Fruit fly (Drosophila melanogaster) whole organism, larva: Measurements from ENCODE around the gene CG9302.
A peak's percentile ranks its signal among the peaks of the same experiment; 100 is the strongest.

Experiments
- noc ChIP-seq: fragments of 200-800 bp; sonication (Bioruptor generic); optimal IDR thresholded peaks from 3 replicates; lab custom pipeline; 2019; ENCODE audit warnings: missing biosample characterization, mild to moderate bottlenecking, missing genetic modification characterization, moderate library complexity

CG9302 gene

DNA sequence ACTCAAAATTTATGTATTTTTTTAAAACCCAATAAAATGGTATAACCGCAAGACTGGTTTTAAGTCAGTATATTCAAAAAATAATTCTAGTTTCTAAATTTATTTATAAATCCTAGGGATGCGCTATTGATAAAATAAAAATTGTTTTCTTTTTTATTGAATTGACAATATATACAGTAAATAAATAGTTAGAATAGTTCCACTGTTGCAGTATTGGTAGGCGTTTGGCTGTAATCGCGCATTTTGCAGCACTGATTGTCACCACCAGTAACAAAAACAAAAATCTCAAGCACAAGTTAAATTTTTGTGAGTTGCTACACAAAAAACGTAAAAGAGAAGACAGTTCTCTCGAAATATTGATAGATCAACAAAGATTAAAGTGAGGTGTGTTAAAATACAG is 9.4 kb downstream of the CG9302 start, which contains the start of gene CG31855:
CG31855 (plus strand) TSS at position 265 of the 400 bp plus-strand sequence.
- peak; percentile 80 for TF ChIP-seq noc (tag; lab: Kevin White, UChicago)

- TF ChIP-seq noc (tag; lab: Kevin White, UChicago): no peak
Observed at dm6 chr2L:13367378-13367777, 11.0 kb downstream of the CG9302 start, which contains the start of gene Tap42. Tap42 (plus strand) TSS chr2L:13367617.

DNA sequence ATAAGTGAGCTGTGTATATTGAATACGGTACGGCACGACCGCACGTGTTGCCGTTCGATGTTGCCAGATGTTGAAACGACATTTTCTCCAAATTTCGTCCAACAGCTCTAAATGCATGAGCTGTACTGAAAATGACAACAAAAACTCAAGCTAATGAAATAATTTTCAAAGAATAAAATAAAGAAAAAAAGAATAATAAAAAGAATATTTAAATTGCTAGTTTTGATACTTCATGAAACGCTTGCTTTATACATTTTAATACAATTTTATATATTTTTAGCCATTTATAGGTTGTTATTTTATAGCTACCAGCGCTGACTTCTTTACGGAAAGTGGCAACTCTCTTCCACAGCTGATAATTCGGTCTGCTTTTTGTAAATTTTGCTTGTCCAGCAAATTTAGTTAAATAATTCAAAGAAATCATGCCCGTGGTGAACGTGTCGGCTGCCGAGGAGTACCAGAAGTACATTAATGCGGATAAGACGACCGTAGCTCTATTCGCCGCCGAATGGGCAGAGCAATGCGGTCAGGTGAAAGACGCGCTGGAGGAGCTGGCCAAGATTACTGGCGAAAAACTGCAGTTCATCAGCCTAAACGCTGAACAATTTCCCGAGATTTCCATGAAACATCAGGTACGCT is 12.1 kb downstream of the CG9302 start, which contains the start of the genes Nnp-1 and Grx3:
Nnp-1 (minus strand) TSS at position 81 of the 639 bp plus-strand sequence.
Grx3 (plus strand) TSS at position 339 of the 639 bp plus-strand sequence.
- no peak for TF ChIP-seq noc (tag; lab: Kevin White, UChicago)

DNA sequence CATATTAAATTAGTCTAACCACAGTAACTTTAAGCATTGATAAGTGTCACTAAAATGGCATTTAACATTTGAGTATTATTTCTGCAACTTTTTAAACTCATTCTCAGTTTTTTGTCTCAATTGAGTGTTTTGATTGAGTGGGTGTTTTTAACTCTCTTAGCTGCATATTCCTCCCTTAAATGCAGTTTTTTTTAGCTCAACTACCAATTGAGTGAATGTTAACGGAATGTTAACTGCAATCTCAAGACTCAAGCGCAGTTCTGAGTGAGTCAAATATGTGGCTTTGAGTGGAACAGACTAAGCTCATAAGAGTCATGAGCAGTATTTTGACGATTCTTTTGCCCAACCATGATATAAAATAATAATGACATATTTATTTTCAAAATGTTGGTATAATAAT is 15.4 kb downstream of the CG9302 start:
- no peak for TF ChIP-seq noc (tag; lab: Kevin White, UChicago)

DNA sequence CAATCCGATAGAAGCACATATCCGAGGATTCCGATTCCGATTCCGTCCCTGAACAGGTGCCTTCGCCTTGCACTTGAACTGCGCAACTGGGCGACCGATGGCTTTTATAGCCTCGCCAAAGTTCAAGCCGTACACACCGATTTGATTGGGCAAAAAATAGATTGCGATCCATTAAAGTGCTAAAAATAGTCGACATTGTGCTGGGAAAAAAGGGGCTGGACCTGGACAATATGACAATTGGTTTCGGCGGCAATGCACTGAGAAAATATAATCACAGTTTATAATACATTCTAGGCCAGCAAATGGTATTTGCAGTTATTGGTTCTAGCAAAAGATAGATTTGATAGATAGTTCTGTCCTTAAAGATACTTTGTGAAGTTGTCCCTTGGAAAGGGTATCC is 16.9 kb downstream of the CG9302 start, which contains the start of gene CG9377:
CG9377 (minus strand) TSS at position 101 of the 400 bp plus-strand sequence.
- no peak for TF ChIP-seq noc (tag; lab: Kevin White, UChicago)

DNA sequence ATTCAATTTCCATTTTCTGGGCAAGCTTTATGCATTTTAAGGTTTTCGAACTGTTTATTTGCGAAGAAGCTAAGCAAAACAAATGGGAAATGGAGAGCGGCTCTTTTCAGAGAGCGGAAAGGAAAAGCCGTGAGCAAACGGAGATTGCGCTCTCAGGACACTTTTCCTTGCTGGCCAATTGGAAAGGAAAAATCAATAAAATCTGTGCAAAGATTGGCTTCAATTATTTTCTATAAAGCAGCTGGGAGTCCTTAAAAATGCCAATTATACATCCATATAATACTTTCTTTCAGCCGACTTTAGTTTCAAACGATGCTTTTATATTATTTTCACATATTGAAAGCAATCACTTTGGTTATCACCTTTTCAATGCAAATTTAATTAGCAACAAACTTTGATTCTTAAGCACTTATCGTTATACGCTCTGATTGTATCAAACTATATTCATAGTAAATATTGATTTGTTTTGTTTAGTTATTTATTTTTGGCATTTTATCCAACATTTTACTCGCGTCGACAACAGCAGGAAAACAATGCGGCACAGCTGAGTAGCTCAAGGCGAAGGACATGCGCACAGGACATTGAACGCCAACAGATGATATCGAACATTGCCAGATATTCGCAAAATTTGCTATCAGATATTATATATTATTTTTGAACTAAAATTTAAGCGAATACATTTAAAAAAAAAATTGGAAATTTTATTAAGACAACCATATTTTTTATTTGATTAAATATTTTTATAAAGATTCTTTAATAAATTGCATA is 23.6 kb downstream of the CG9302 start, which contains the start of gene CG9395:
CG9395 (minus strand) TSS at position 494 of the 768 bp plus-strand sequence.
- TF ChIP-seq noc (tag; lab: Kevin White, UChicago): no peak

DNA sequence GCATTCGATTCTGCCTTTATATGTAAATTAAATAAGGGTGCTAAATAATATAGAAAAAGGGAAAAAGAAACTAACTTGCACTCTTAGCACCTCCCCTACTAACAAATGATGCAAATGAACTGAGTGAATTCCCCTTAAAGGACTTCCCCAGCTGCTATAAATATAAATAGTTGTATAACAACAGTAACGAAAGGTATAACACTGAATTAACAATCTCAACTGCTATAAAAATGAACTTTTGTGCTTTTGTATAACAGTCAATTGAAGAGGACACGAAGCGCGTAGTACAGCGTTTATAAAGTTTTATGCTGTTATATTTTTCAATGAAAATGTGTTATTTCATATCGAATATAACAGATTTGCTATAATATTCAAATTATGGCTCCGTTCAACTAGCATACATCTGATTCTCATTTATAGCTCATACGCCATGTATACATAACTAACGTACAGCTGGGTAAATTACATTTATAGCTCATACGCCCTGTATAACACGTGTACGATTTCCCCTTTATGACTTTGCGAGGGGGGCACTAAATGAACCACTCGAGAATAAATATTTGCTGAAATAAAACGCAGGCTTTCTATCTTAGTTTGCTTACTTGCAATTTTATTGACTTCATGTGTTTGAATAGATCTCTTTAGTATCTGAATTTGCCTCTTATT is 29.0 kb downstream of the CG9302 start:
- TF ChIP-seq noc (tag; lab: Kevin White, UChicago): no peak

DNA sequence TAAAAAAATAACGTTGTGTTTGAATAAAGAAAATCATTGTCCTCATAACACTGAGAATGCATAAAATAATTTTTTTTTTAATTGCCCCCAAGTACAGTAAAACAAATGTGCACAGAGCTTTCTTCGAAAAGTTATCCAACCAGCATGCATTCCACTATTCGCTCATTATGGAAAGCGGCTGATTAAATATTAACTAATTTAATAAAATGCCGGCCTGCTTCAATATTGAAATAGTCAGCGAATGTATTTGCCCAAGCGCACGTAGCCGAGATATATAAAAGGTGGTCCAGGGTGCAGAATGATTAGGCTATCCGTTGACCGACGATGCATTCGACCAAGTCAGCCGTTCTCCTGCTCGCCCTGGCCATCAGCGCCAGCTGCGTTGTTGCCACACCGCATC is 30.9 kb downstream of the CG9302 start, which contains the start of gene CG16826:
CG16826 (plus strand) TSS at position 301 of the 400 bp plus-strand sequence.
- no peak for TF ChIP-seq noc (tag; lab: Kevin White, UChicago)

dm6 chr2L:13332736-13333135 is 45.6 kb downstream of the CG9302 start:
- no peak for TF ChIP-seq noc (tag; lab: Kevin White, UChicago)

- TF ChIP-seq noc (tag; lab: Kevin White, UChicago): no peak
Observed at dm6 chr2L:13331868-13332544, 46.3 kb downstream of the CG9302 start.

DNA sequence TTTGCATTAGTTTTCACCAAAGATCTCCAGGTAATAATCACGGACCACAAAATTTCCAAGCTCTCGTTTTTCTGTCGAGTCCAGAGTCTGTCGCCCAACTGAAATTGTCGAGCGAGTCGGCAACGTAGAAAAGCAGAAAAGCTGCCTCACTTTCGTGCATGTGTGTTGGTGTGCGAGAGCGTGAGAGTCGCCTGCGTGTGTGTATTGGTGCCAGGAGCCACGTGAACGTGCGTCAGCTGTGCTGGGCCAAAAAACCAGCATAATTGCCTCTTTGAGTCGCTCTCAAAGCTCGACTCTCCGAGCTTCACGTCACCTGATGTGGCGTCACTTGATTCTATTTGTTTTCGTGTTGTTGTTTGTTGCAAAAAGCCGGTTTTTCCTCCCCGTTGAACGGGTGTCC is 47.3 kb downstream of the CG9302 start, which contains the start of gene hbt:
hbt (minus strand) TSS at position 101 of the 400 bp plus-strand sequence.
- TF ChIP-seq noc (tag; lab: Kevin White, UChicago): no peak
